Worm (Caenorhabditis elegans): Measurements from ENCODE around the gene fbxa-170.

- TF ChIP-seq aha-1 (tag; optimal IDR thresholded peaks at IDR 0.05) (no peak), lin-15B (tag; optimal IDR thresholded peaks at IDR 0.05) (no peak), lin-39 (tag; optimal IDR thresholded peaks at IDR 0.05) (no peak), dsc-1 (tag; optimal IDR thresholded peaks at IDR 0.05) (no peak), nhr-77 (tag; optimal IDR thresholded peaks at IDR 0.05) (no peak), fkh-10 (GFP tag; optimal IDR thresholded peaks at IDR 0.05) (no peak), pag-3 (tag; optimal IDR thresholded peaks at IDR 0.05; ENCODE audit: borderline replicate concordance, insufficient read depth) (no peak), ets-5 (GFP tag; IDR thresholded peaks at IDR 0.05) (no peak), lsy-2 (tag; optimal IDR thresholded peaks at IDR 0.05) (no peak), ama-1 (optimal IDR thresholded peaks at IDR 0.05) (no peak), unc-86 (tag; optimal IDR thresholded peaks at IDR 0.05) (no peak), sox-4 (tag; optimal IDR thresholded peaks at IDR 0.05) (no peak), elt-2 (tag; optimal IDR thresholded peaks at IDR 0.05) (no peak), skn-1 (tag; optimal IDR thresholded peaks at IDR 0.05) (no peak)
Observed at ce11 chrX:1651668-1652067, 26.3 kb downstream of the fbxa-170 start, which contains the start of gene ZK380.4.
